Worm (Caenorhabditis elegans) whole organism, midembryonic: ENCODE results near the gene Y82E9BL.19.

Source experiments
- T22C8.4 ChIP-seq: fragments of 200-800 bp; sonication (Bioruptor generic); IDR thresholded peaks from 2 replicates; pipeline ENCODE4 v1.3.6; 2022; ENCODE audit warnings: missing genetic modification characterization, missing compliant biosample characterization
- cog-1 ChIP-seq: sonication (generic microtip); optimal IDR thresholded peaks from 2 replicates; lab custom pipeline; 2016; ENCODE audit warnings: missing genetic modification characterization, missing compliant biosample characterization
- flt-1 ChIP-seq: fragments of 200-800 bp; sonication (Bioruptor generic); IDR thresholded peaks from 2 replicates; pipeline ENCODE4 v1.3.6; 2022; ENCODE audit warnings: missing genetic modification characterization, missing compliant biosample characterization
- klf-2 ChIP-seq: fragments of 200-800 bp; sonication (Bioruptor generic); conservative IDR thresholded peaks from 2 replicates; pipeline ENCODE4 v1.3.6; 2022; ENCODE audit warnings: missing genetic modification reagents, missing genetic modification characterization, missing compliant biosample characterization
- med-1 ChIP-seq: sonication (generic microtip); optimal IDR thresholded peaks from 2 replicates; lab custom pipeline; 2017; ENCODE audit warnings: missing genetic modification characterization, mild to moderate bottlenecking, missing compliant biosample characterization, antibody characterized with exemption, missing genetic modification reagents; ENCODE audit not compliant: insufficient read depth
- ref-1 ChIP-seq: fragments of 200-800 bp; sonication (Bioruptor generic); conservative IDR thresholded peaks from 2 replicates; pipeline ENCODE4 v1.3.6; 2022; ENCODE audit warnings: missing genetic modification reagents, missing genetic modification characterization, missing compliant biosample characterization
- tab-1 ChIP-seq: fragments of 200-800 bp; sonication (Bioruptor generic); IDR thresholded peaks from 2 replicates; pipeline ENCODE4 v1.3.6; 2022; ENCODE audit warnings: missing genetic modification characterization, missing compliant biosample characterization
- ztf-23 ChIP-seq: fragments of 200-800 bp; sonication (Bioruptor generic); IDR thresholded peaks from 2 replicates; pipeline ENCODE4 v1.3.6; 2022; ENCODE audit warnings: missing genetic modification reagents, missing genetic modification characterization, missing compliant biosample characterization
- ztf-29 ChIP-seq: fragments of 200-800 bp; sonication (Bioruptor generic); IDR thresholded peaks from 2 replicates; pipeline ENCODE4 v1.3.6; 2022; ENCODE audit warnings: missing genetic modification reagents, missing genetic modification characterization, missing compliant biosample characterization

Y82E9BL.19 gene

DNA sequence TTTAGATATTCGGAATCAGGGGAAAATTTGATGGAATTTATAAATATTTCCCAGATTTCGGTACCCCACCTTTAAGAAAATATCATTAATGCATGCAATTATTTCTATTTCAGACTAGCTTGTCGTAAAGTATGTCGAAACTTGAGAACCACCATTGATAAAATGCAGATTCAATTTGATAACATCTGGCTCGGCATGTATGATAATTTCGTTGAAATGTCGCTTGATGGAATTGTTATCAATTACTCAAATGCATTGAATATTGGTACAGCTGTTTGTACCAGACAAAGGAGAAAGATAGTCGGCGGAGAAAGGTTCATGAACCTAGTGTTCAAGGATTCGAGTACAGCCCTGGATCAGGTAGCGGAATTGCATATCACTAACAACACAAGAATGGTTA is at the start of gene Y82E9BL.19:
Y82E9BL.19 (plus strand) TSS at position 123 of the 400 bp plus-strand sequence.
- TF ChIP-seq klf-2: no peak
- no peak for TF ChIP-seq ztf-29 (GFP tag; lab: Robert Waterston, UW)
- TF ChIP-seq flt-1 (GFP tag; lab: Robert Waterston, UW): no peak
- no peak for TF ChIP-seq ztf-23 (GFP tag; lab: Robert Waterston, UW)
- TF ChIP-seq med-1 (GFP tag; lab: Kevin White, UChicago): no peak
- no peak for TF ChIP-seq ref-1 (GFP tag; lab: Robert Waterston, UW)
- TF ChIP-seq cog-1 (tag; lab: Kevin White, UChicago): no peak
- TF ChIP-seq T22C8.4 (GFP tag; lab: Robert Waterston, UW): no peak
- TF ChIP-seq tab-1 (GFP tag; lab: Robert Waterston, UW): no peak

DNA sequence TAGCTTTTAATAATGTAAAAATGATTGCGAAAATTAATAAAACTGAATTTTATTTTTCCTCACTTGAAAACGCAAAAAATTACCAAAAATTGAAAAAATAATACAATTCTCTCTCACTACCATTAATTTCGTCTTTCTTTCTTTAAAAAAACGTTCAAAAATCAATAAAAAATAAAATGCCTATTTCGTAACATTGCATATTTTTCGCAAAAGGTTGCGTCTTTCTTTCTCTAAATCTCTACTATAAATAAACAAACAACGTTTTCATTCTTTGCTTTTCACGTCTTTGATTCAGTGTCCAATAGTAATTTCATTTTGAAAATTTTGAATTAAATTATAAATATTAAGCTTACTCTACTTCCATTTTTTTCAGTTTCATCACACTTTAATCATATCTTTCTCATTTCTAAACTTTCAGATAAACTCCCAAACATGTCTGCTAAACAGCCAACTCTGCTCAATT is 47.2 kb upstream of the Y82E9BL.19 start, which contains the start of gene fbxa-37:
fbxa-37 (plus strand) TSS at position 413 of the 463 bp plus-strand sequence.
- TF ChIP-seq ref-1 (GFP tag; lab: Robert Waterston, UW): no peak
- TF ChIP-seq ztf-29 (GFP tag; lab: Robert Waterston, UW): no peak
- no peak for TF ChIP-seq T22C8.4 (GFP tag; lab: Robert Waterston, UW)
- TF ChIP-seq cog-1 (tag; lab: Kevin White, UChicago): no peak

DNA sequence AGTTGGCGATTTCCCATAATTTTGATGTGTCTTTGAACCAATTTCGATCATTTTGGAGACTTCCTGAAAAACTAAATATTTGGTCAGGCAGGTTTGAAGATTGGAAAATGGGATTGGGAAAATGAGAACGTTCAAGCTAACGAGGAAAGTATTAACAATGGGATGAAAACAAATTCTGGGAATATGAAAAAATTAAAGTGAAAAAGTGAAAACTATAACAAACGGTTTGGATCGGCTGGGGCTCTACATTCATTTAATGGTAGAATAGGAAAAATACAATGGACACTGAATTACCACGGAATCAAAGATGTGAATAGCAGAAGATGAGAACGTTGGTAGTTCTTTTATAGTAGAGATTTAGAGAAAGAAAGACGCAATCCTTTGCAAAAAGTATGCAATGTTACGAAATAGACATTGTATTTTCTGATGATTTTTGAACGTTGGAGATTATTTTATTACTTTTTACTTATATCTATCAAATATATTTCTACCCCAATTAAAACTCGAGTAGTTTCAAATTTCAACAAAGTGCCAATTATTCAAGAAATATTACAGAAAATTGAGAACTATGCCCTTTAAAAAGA is 43.3 kb upstream of the Y82E9BL.19 start, which contains the start of gene fbxa-50:
fbxa-50 (minus strand) TSS at position 51 of the 584 bp plus-strand sequence.
- TF ChIP-seq T22C8.4 (GFP tag; lab: Robert Waterston, UW) (no peak), flt-1 (GFP tag; lab: Robert Waterston, UW) (no peak), med-1 (GFP tag; lab: Kevin White, UChicago) (no peak), cog-1 (tag; lab: Kevin White, UChicago) (no peak), klf-2 (no peak), ref-1 (GFP tag; lab: Robert Waterston, UW) (no peak), ztf-23 (GFP tag; lab: Robert Waterston, UW) (no peak), ztf-29 (GFP tag; lab: Robert Waterston, UW) (no peak), tab-1 (GFP tag; lab: Robert Waterston, UW) (no peak)

DNA sequence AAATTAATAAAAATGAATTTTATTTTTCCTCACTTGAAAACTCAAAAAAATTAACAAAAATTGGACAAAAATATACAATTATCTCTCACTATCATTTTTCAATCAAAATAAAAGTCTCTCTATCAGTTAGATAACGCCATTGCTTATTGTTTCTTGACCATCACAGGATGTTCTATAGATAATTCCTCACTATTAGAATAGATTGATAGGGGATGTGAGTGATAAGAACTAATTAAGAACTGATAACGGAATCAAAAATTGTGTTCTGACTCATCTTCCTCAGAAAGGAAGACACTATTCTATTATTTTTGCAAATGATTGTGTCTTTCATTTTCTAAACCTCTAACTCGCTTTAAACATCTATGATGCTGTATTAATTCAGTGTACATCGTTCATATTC is 42.7 kb upstream of the Y82E9BL.19 start:
- TF ChIP-seq ref-1 (GFP tag; lab: Robert Waterston, UW) (no peak), T22C8.4 (GFP tag; lab: Robert Waterston, UW) (no peak), tab-1 (GFP tag; lab: Robert Waterston, UW) (no peak), ztf-29 (GFP tag; lab: Robert Waterston, UW) (no peak), klf-2 (no peak), med-1 (GFP tag; lab: Kevin White, UChicago) (no peak), cog-1 (tag; lab: Kevin White, UChicago) (no peak), flt-1 (GFP tag; lab: Robert Waterston, UW) (no peak)

DNA sequence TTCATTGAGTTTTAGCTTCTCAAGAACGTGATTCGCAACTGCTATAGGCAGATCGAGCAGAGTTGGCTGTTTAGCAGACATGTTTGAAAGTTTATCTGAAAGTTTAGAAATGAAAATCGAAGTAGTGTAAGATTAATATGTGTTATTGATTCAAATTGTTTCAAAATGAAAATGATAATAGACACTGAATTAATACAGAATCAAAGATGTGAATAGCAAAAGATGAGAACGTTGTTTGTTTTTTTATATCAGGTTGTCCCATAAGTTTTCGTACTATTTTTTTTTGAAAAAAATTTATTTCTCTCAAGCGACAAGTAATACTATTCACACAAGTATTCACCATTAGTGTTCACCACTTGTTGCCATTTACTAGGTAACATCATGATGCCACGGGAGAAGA is 38.7 kb upstream of the Y82E9BL.19 start, which contains the start of gene fbxa-36:
fbxa-36 (minus strand) TSS at position 101 of the 400 bp plus-strand sequence.
- TF ChIP-seq T22C8.4 (GFP tag; lab: Robert Waterston, UW): no peak
- TF ChIP-seq ref-1 (GFP tag; lab: Robert Waterston, UW): no peak
- TF ChIP-seq tab-1 (GFP tag; lab: Robert Waterston, UW): no peak
- TF ChIP-seq med-1 (GFP tag; lab: Kevin White, UChicago): no peak
- no peak for TF ChIP-seq ztf-23 (GFP tag; lab: Robert Waterston, UW)
- TF ChIP-seq klf-2: no peak
- TF ChIP-seq ztf-29 (GFP tag; lab: Robert Waterston, UW): no peak
- TF ChIP-seq flt-1 (GFP tag; lab: Robert Waterston, UW): no peak
- no peak for TF ChIP-seq cog-1 (tag; lab: Kevin White, UChicago)

DNA sequence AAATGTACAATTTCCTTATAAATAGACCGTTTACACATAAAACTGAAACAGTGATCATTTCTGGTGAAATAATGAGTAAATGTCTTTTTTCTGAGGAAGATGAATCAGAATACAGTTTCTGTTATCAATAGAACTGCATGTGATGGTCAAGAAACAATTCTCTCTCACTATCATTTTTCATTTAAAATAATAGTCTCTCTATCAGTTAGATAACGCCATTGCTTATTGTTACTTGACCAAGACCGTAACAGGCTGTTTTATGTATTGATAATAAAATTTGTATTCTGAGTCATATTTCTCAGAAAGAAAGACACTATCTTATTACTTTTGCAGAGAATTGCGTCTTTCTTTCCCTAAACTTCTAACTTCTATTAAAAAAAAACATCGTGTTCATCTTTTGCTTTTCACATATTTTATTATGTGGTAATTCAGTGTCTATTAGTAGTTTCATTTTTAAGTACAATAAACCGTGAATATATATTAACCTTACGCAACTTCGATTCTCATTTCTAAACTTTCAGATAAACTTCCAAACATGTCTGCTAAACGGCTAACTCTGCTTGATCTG is 36.6 kb upstream of the Y82E9BL.19 start, which contains the start of gene fbxa-35:
fbxa-35 (plus strand) TSS at position 518 of the 568 bp plus-strand sequence.
- TF ChIP-seq tab-1 (GFP tag; lab: Robert Waterston, UW) (no peak), klf-2 (no peak), med-1 (GFP tag; lab: Kevin White, UChicago) (no peak), ztf-23 (GFP tag; lab: Robert Waterston, UW) (no peak)

DNA sequence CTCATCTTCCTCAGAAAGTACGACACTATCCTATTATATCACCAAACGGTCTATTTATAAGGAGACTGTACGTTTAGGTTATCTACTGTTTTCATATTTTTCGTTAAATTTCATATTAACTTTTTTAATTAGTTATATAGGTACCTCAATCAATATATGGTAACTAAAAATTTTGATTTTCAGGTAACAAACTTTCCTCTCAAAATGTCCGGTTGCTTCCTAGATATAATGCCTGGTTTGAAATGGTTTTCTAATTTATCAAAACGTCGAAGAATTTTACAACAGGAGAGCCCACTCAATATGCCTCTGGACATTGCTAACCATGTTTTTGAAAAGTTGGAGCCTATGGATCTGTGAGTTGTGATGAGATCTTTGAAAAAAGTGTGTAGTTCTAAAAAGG is 34.2 kb upstream of the Y82E9BL.19 start, which contains the start of gene fbxa-28:
fbxa-28 (plus strand) TSS at position 301 of the 400 bp plus-strand sequence.
- TF ChIP-seq klf-2 (no peak), flt-1 (GFP tag; lab: Robert Waterston, UW) (no peak), tab-1 (GFP tag; lab: Robert Waterston, UW) (no peak), ztf-23 (GFP tag; lab: Robert Waterston, UW) (no peak), T22C8.4 (GFP tag; lab: Robert Waterston, UW) (no peak), med-1 (GFP tag; lab: Kevin White, UChicago) (no peak), ztf-29 (GFP tag; lab: Robert Waterston, UW) (no peak), ref-1 (GFP tag; lab: Robert Waterston, UW) (no peak), cog-1 (tag; lab: Kevin White, UChicago) (no peak)

DNA sequence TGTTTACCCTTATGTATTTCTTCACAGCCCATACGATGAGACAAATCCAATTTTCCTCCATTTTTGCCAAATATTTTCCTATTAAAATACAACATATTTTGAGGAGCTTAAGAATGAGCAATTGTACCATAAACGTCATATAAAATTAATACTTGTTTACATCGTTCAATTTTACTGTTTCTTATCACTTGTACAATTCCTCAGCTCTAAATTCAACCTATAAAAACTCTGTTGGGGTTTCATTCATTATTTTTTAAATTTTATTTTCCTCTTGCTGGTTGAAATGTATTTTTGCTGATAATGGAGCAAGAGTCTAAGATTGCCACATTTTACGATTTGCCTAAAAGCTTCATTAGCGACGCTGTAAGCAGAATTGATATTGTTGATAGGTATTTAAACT is 28.4 kb upstream of the Y82E9BL.19 start, which contains the start of gene fbxa-75:
fbxa-75 (plus strand) TSS at position 301 of the 400 bp plus-strand sequence.
- TF ChIP-seq med-1 (GFP tag; lab: Kevin White, UChicago): no peak

DNA sequence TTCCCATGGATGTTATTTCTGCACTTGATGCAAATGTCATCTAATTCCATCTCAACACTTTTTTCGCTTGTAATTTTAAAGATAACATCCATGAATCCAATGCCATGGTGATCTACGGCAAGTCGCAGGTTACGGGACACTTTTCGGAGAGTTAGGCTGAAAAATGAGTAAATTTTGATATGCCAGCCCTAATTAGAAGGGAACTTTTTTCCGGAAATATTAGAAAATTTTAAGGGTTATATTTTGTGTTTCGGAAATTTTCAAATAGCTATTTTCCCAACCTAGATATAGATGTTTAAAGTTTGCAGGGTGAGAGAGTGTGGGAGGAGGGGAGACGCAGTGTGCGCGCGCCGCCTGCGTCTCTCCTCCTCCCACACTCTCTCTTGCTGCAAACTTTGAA is 24.5 kb upstream of the Y82E9BL.19 start:
- TF ChIP-seq ztf-23 (GFP tag; lab: Robert Waterston, UW) (no peak), cog-1 (tag; lab: Kevin White, UChicago) (no peak), med-1 (GFP tag; lab: Kevin White, UChicago) (no peak), tab-1 (GFP tag; lab: Robert Waterston, UW) (no peak), ref-1 (GFP tag; lab: Robert Waterston, UW) (no peak), T22C8.4 (GFP tag; lab: Robert Waterston, UW) (no peak), klf-2 (no peak), ztf-29 (GFP tag; lab: Robert Waterston, UW) (no peak), flt-1 (GFP tag; lab: Robert Waterston, UW) (no peak)
